Fruit fly (Drosophila melanogaster) whole organism, embryonic: ENCODE measurements around the gene Tfb5.

Experiments used
- Aef1 ChIP-seq: fragments of 200-800 bp; sonication (Bioruptor generic); IDR thresholded peaks from 3 replicates; pipeline ENCODE4 v1.3.6; 2022; ENCODE audit warnings: missing biosample characterization, missing genetic modification characterization
- Atf3 ChIP-seq: fragments of 200-800 bp; sonication (Bioruptor generic); optimal IDR thresholded peaks from 3 replicates; lab custom pipeline; 2016; ENCODE audit warnings: missing biosample characterization, missing genetic modification characterization
- Blimp-1 ChIP-seq: fragments of 200-800 bp; sonication (Bioruptor generic); optimal IDR thresholded peaks from 3 replicates; lab custom pipeline; 2018; ENCODE audit warnings: missing biosample characterization, missing genetic modification characterization, mild to moderate bottlenecking, moderate library complexity, missing genetic modification reagents
- C15 ChIP-seq: fragments of 200-800 bp; sonication (Bioruptor generic); IDR thresholded peaks from 3 replicates; pipeline ENCODE4 v1.3.6; 2022; ENCODE audit warnings: missing biosample characterization, missing genetic modification characterization
- CG10654 ChIP-seq: fragments of 200-800 bp; sonication (Bioruptor generic); optimal IDR thresholded peaks from 2 replicates; lab custom pipeline; 2016; ENCODE audit warnings: missing biosample characterization, missing genetic modification characterization
- CG11247 ChIP-seq: fragments of 200-800 bp; sonication (Bioruptor generic); IDR thresholded peaks from 2 replicates; pipeline ENCODE4 v1.3.6; 2022; ENCODE audit warnings: missing biosample characterization, missing genetic modification characterization
- CG12219 ChIP-seq: fragments of 200-800 bp; sonication (Bioruptor generic); optimal IDR thresholded peaks from 3 replicates; lab custom pipeline; 2018; ENCODE audit warnings: missing biosample characterization, mild to moderate bottlenecking, missing genetic modification characterization
- CG12769 ChIP-seq: fragments of 200-800 bp; sonication (Bioruptor generic); optimal IDR thresholded peaks from 2 replicates; lab custom pipeline; 2019; ENCODE audit warnings: missing biosample characterization, mild to moderate bottlenecking, missing genetic modification characterization, moderate library complexity
- CG17612 ChIP-seq: fragments of 200-800 bp; sonication (Bioruptor generic); IDR thresholded peaks from 2 replicates; pipeline ENCODE4 v1.3.6; 2022; ENCODE audit warnings: missing biosample characterization, missing genetic modification characterization
- CG1832 ChIP-seq: fragments of 200-800 bp; sonication (Bioruptor generic); optimal IDR thresholded peaks from 2 replicates; lab custom pipeline; 2017; ENCODE audit warnings: missing biosample characterization, mild to moderate bottlenecking, missing genetic modification characterization, inconsistent platforms
- CG2129 ChIP-seq: fragments of 200-800 bp; sonication (Bioruptor generic); IDR thresholded peaks from 2 replicates; pipeline ENCODE4 v1.3.6; 2022; ENCODE audit warnings: missing biosample characterization, missing genetic modification characterization; ENCODE audit not compliant: partially characterized antibody
- CG31224 ChIP-seq: fragments of 200-800 bp; sonication (Bioruptor generic); IDR thresholded peaks from 2 replicates; pipeline ENCODE4 v1.3.6; 2022; ENCODE audit warnings: missing biosample characterization, missing genetic modification characterization
- CG32772 ChIP-seq: fragments of 200-800 bp; sonication (Bioruptor generic); IDR thresholded peaks from 2 replicates; pipeline ENCODE4 v1.3.6; 2022; ENCODE audit warnings: missing biosample characterization, missing genetic modification characterization
- CG6765 ChIP-seq: fragments of 200-800 bp; sonication (Bioruptor generic); optimal IDR thresholded peaks from 3 replicates; lab custom pipeline; 2017; ENCODE audit warnings: missing biosample characterization, mild to moderate bottlenecking, missing genetic modification characterization
- CG7271 ChIP-seq: fragments of 200-800 bp; sonication (Bioruptor generic); optimal IDR thresholded peaks from 2 replicates; lab custom pipeline; 2018; ENCODE audit warnings: missing biosample characterization, mild to moderate bottlenecking, missing genetic modification characterization, moderate library complexity
- CG7372 ChIP-seq: fragments of 200-800 bp; sonication (Bioruptor generic); IDR thresholded peaks from 2 replicates; pipeline ENCODE4 v1.3.6; 2022; ENCODE audit warnings: missing biosample characterization, missing genetic modification characterization
- CG8359 ChIP-seq: fragments of 200-800 bp; sonication (Bioruptor generic); optimal IDR thresholded peaks from 2 replicates; lab custom pipeline; 2017; ENCODE audit warnings: missing biosample characterization, mild to moderate bottlenecking, missing genetic modification characterization, borderline replicate concordance
- CG8765 ChIP-seq: fragments of 200-800 bp; sonication (Bioruptor generic); IDR thresholded peaks from 2 replicates; pipeline ENCODE4 v1.3.6; 2022; ENCODE audit warnings: missing biosample characterization, missing genetic modification characterization
- CG9215 ChIP-seq: fragments of 200-800 bp; sonication (Bioruptor generic); IDR thresholded peaks from 2 replicates; pipeline ENCODE4 v1.3.6; 2022; ENCODE audit warnings: missing biosample characterization, missing genetic modification characterization
- CTCF ChIP-seq: fragments of 200-800 bp; sonication (Bioruptor generic); optimal IDR thresholded peaks from 2 replicates; lab custom pipeline; 2017; ENCODE audit warnings: missing biosample characterization, mild to moderate bottlenecking, missing genetic modification characterization, moderate library complexity
- D19A ChIP-seq: fragments of 200-800 bp; optimal IDR thresholded peaks from 3 replicates; lab custom pipeline; 2019; ENCODE audit warnings: missing biosample characterization, mild to moderate bottlenecking, missing genetic modification characterization, moderate library complexity
- Dp ChIP-seq: fragments of 200-800 bp; sonication (Bioruptor generic); optimal IDR thresholded peaks from 2 replicates; lab custom pipeline; 2018; ENCODE audit warnings: missing biosample characterization, mild to moderate bottlenecking, missing genetic modification characterization, moderate library complexity
- Elba2 ChIP-seq: fragments of 200-800 bp; sonication (Bioruptor generic); optimal IDR thresholded peaks from 3 replicates; lab custom pipeline; 2016; ENCODE audit warnings: missing biosample characterization, missing genetic modification characterization
- Gsc ChIP-seq: fragments of 200-800 bp; sonication (Bioruptor generic); IDR thresholded peaks from 2 replicates; pipeline ENCODE4 v1.3.6; 2022; ENCODE audit warnings: missing biosample characterization, missing genetic modification characterization
- Gug ChIP-seq: fragments of 200-800 bp; sonication (Bioruptor generic); IDR thresholded peaks from 4 replicates; pipeline ENCODE4 v1.3.6; 2022; ENCODE audit warnings: missing biosample characterization, missing genetic modification characterization
- H2.0 ChIP-seq: fragments of 200-800 bp; sonication (Bioruptor generic); IDR thresholded peaks from 2 replicates; pipeline ENCODE4 v1.3.6; 2022; ENCODE audit warnings: missing biosample characterization, missing genetic modification characterization
- Hr78 ChIP-seq, 2 experiments: fragments of 200-800 bp in 1 of 2; fragments of >200 bp in 1 of 2; sonication (Bioruptor generic) in 1 of 2; optimal IDR thresholded peaks; 2 replicates each; lab custom pipeline; 2017 to 2019; ENCODE audit warnings: missing biosample characterization in 2 of 2, missing genetic modification characterization in 2 of 2, mild to moderate bottlenecking in 1 of 2, moderate library complexity in 1 of 2
- Lhr ChIP-seq: fragments of 200-800 bp; sonication (Bioruptor generic); optimal IDR thresholded peaks from 3 replicates; lab custom pipeline; 2017; ENCODE audit warnings: mild to moderate bottlenecking, missing biosample characterization, missing genetic modification reagents, missing genetic modification characterization
- NC2β ChIP-seq: fragments of 200-800 bp; sonication (Bioruptor generic); optimal IDR thresholded peaks from 2 replicates; lab custom pipeline; 2016; ENCODE audit warnings: missing biosample characterization, missing genetic modification characterization
- Oaz ChIP-seq: fragments of 200-800 bp; sonication (Bioruptor generic); IDR thresholded peaks from 2 replicates; pipeline ENCODE4 v1.3.6; 2022; ENCODE audit warnings: missing biosample characterization, missing genetic modification characterization
- Ptx1 ChIP-seq: fragments of 200-800 bp; sonication (Bioruptor generic); IDR thresholded peaks from 2 replicates; pipeline ENCODE4 v1.3.6; 2022; ENCODE audit warnings: missing biosample characterization, missing genetic modification characterization
- Ravus ChIP-seq: fragments of 200-800 bp; sonication (Bioruptor generic); IDR thresholded peaks from 2 replicates; pipeline ENCODE4 v1.3.6; 2022; ENCODE audit warnings: missing biosample characterization, missing genetic modification characterization
- aop ChIP-seq: fragments of 200-800 bp; sonication (Bioruptor generic); IDR thresholded peaks from 2 replicates; pipeline ENCODE4 v1.3.6; 2022; ENCODE audit warnings: missing biosample characterization, missing genetic modification characterization
- az2 ChIP-seq: fragments of 200-800 bp; sonication (Bioruptor generic); optimal IDR thresholded peaks from 3 replicates; lab custom pipeline; 2016; ENCODE audit warnings: missing biosample characterization, missing genetic modification characterization
- bbx ChIP-seq: fragments of 200-800 bp; sonication (Bioruptor generic); IDR thresholded peaks from 2 replicates; pipeline ENCODE4 v1.3.6; 2022; ENCODE audit warnings: missing biosample characterization, missing genetic modification characterization; ENCODE audit not compliant: partially characterized antibody
- croc ChIP-seq: fragments of 200-800 bp; sonication (Bioruptor generic); conservative IDR thresholded peaks from 3 replicates; pipeline ENCODE4 v1.3.6; 2022; ENCODE audit warnings: missing biosample characterization, missing genetic modification characterization
- cwo ChIP-seq: fragments of 200-800 bp; sonication (Bioruptor generic); optimal IDR thresholded peaks from 3 replicates; lab custom pipeline; 2017; ENCODE audit warnings: missing biosample characterization, missing genetic modification characterization, mild to moderate bottlenecking, moderate library complexity, missing genetic modification reagents
- dmrt11E ChIP-seq: fragments of 200-800 bp; sonication (Bioruptor generic); optimal IDR thresholded peaks from 3 replicates; lab custom pipeline; 2018; ENCODE audit warnings: missing biosample characterization, mild to moderate bottlenecking, missing genetic modification characterization, moderate library complexity
- dysf ChIP-seq: fragments of 200-800 bp; sonication (Bioruptor generic); IDR thresholded peaks from 3 replicates; pipeline ENCODE4 v1.3.6; 2022; ENCODE audit warnings: missing biosample characterization, missing genetic modification characterization
- eyg ChIP-seq: fragments of 200-800 bp; sonication (Bioruptor generic); optimal IDR thresholded peaks from 3 replicates; lab custom pipeline; 2016; ENCODE audit warnings: missing biosample characterization, missing genetic modification characterization
- gro ChIP-seq: fragments of 200-800 bp; sonication (Bioruptor generic); optimal IDR thresholded peaks from 2 replicates; lab custom pipeline; 2016; ENCODE audit warnings: missing biosample characterization, missing genetic modification characterization
- ham ChIP-seq: fragments of 200-800 bp; sonication (Bioruptor generic); IDR thresholded peaks from 2 replicates; pipeline ENCODE4 v1.3.6; 2022; ENCODE audit warnings: missing biosample characterization, missing genetic modification characterization
- hth ChIP-seq: fragments of >200 bp; optimal IDR thresholded peaks from 2 replicates; lab custom pipeline; 2017; ENCODE audit warnings: inconsistent platforms
- nerfin-1 ChIP-seq: fragments of 200-800 bp; sonication (Bioruptor generic); optimal IDR thresholded peaks from 3 replicates; lab custom pipeline; 2019; ENCODE audit warnings: missing biosample characterization, mild to moderate bottlenecking, missing genetic modification characterization, moderate library complexity
- otp ChIP-seq: fragments of 200-800 bp; sonication (Bioruptor generic); IDR thresholded peaks from 3 replicates; pipeline ENCODE4, ENCODE4 v1.3.6; 2022; ENCODE audit warnings: missing biosample characterization, missing genetic modification characterization
- pzg ChIP-seq: fragments of 200-800 bp; sonication (Bioruptor generic); optimal IDR thresholded peaks from 3 replicates; lab custom pipeline; 2018; ENCODE audit warnings: missing biosample characterization, mild to moderate bottlenecking, missing genetic modification characterization, moderate library complexity
- sima ChIP-seq: fragments of 200-800 bp; sonication (Bioruptor generic); optimal IDR thresholded peaks from 2 replicates; lab custom pipeline; 2016; ENCODE audit warnings: missing biosample characterization, missing genetic modification characterization
- sisA ChIP-seq: fragments of 200-800 bp; sonication (Bioruptor generic); IDR thresholded peaks from 2 replicates; pipeline ENCODE4 v1.3.6; 2022; ENCODE audit warnings: missing biosample characterization, missing genetic modification characterization
- vvl ChIP-seq: fragments of 200-800 bp; sonication (Bioruptor generic); IDR thresholded peaks from 2 replicates; pipeline ENCODE4 v1.3.6; 2022; ENCODE audit warnings: missing biosample characterization, missing genetic modification characterization
- zfh2 ChIP-seq: fragments of 200-800 bp; sonication (Bioruptor generic); optimal IDR thresholded peaks from 2 replicates; lab custom pipeline; 2016; ENCODE audit warnings: missing biosample characterization, missing genetic modification characterization

Tfb5 gene

dm6 chr2L:4997401-4998259 lies 13.0 kb downstream of the Tfb5 start (continued):
- TF ChIP-seq Oaz (GFP tag; lab: Robert Waterston, UW), result peak; percentile 98
- peak; percentile 99 for TF ChIP-seq NC2β
- peak; percentile 97 for TF ChIP-seq CG6765 (GFP tag; lab: Kevin White, UChicago)
- TF ChIP-seq CG10654 (GFP tag; lab: Kevin White, UChicago), result peak; percentile 99
- TF ChIP-seq Gug (GFP tag; lab: Robert Waterston, UW), result peak; percentile 99
- peak; percentile 95 for TF ChIP-seq CG8359 (GFP tag; lab: Kevin White, UChicago)
- TF ChIP-seq sisA (GFP tag; lab: Robert Waterston, UW), result peak; percentile 100
- TF ChIP-seq Hr78 (GFP tag; optimal IDR thresholded peaks at IDR 0.05; lab: Kevin White, UChicago), result peak in 1 of 2 experiments; percentile 97
- peak; percentile 99 for TF ChIP-seq otp (GFP tag; lab: Robert Waterston, UW)
- TF ChIP-seq eyg (GFP tag; lab: Kevin White, UChicago), result peak; percentile 98
- peak; percentile 97 for TF ChIP-seq sima (GFP tag; lab: Kevin White, UChicago)
- TF ChIP-seq Ravus (GFP tag; lab: Robert Waterston, UW), result peak; percentile 98
- TF ChIP-seq dmrt11E (tag; lab: Kevin White, UChicago), result peak; percentile 99
- peak; percentile 63 for TF ChIP-seq bbx
- peak; percentile 98 for TF ChIP-seq CG9215 (GFP tag; lab: Robert Waterston, UW)
- peak; percentile 97 for TF ChIP-seq Lhr (GFP tag; lab: Kevin White, UChicago)
- TF ChIP-seq CG12769, result peak; percentile 99
- TF ChIP-seq CG7372 (GFP tag; lab: Robert Waterston, UW), result peak; percentile 99
- peak; percentile 99 for TF ChIP-seq croc (GFP tag; lab: Robert Waterston, UW)
- TF ChIP-seq CTCF, result peak; percentile 72
- TF ChIP-seq CG1832 (GFP tag; lab: Kevin White, UChicago), result peak; percentile 95
- TF ChIP-seq CG31224 (GFP tag; lab: Robert Waterston, UW), result peak; percentile 97
- peak; percentile 48 for TF ChIP-seq Dp (GFP tag; lab: Kevin White, UChicago)
- TF ChIP-seq vvl (GFP tag; lab: Robert Waterston, UW), result peak; percentile 100
- TF ChIP-seq Elba2, result peak; percentile 78
- peak; percentile 99 for TF ChIP-seq H2.0 (GFP tag; lab: Robert Waterston, UW)
- peak; percentile 41 for TF ChIP-seq pzg
- peak; percentile 99 for TF ChIP-seq dysf (GFP tag; lab: Robert Waterston, UW)
- TF ChIP-seq cwo, result peak; percentile 97
- peak; percentile 99 for TF ChIP-seq CG8765
- no peak; the same call in 1 of the 2 replicates for TF ChIP-seq Gsc
- TF ChIP-seq ham (GFP tag; lab: Robert Waterston, UW), result no peak; the same call in 1 of the 2 replicates
- no peak for TF ChIP-seq hth
- TF ChIP-seq Blimp-1 (GFP tag; lab: Kevin White, UChicago), result peak; percentile 98
- TF ChIP-seq gro (GFP tag; lab: Kevin White, UChicago), result peak; percentile 99
- peak; percentile 99 for TF ChIP-seq Ptx1 (GFP tag; lab: Robert Waterston, UW)
- peak; percentile 99 for TF ChIP-seq Aef1 (GFP tag; lab: Robert Waterston, UW)
- peak; percentile 99 for TF ChIP-seq Atf3 (GFP tag; lab: Kevin White, UChicago)
- TF ChIP-seq CG17612, result peak; percentile 98
- TF ChIP-seq zfh2, result peak; percentile 99
- TF ChIP-seq CG7271 (tag; lab: Kevin White, UChicago), result peak; percentile 89
- TF ChIP-seq CG12219 (GFP tag; lab: Kevin White, UChicago), result peak; percentile 99
- no peak for TF ChIP-seq CG2129
- TF ChIP-seq nerfin-1 (tag; lab: Kevin White, UChicago), result peak; percentile 97
- TF ChIP-seq CG32772 (GFP tag; lab: Robert Waterston, UW), result peak; percentile 99
- peak; percentile 97 for TF ChIP-seq C15 (GFP tag; lab: Robert Waterston, UW)
- peak; percentile 99 for TF ChIP-seq CG11247
- peak; percentile 96 for TF ChIP-seq aop
- peak; percentile 97 for TF ChIP-seq D19A (tag; lab: Kevin White, UChicago)
- TF ChIP-seq az2 (GFP tag; lab: Kevin White, UChicago), result peak; percentile 99
